Fruit fly (Drosophila melanogaster): ENCODE results near the gene msl-2.

msl-2 gene

DNA sequence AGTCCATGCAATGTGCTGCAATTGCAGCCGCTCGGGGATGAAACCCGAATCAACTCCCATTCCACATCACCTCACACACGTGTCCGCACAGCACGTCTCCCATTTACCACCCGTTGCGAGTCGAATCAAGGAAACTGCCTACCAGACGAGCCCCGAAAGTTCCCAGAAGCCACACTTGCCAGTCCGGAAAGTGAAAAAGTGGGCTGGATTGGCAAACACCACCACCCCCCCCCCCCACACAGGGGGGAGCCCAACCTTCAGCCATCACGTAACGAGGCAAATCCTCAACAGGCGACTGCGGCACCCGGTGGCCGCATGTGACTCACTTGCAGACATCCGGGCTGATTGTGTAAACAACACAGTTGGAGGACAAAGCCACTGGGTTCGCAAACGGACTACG is 38.9 kb upstream of the msl-2 start:
- TF ChIP-seq CG11617 (GFP tag; optimal IDR thresholded peaks at IDR 0.05) (no peak), cnc (optimal IDR thresholded peaks at IDR 0.05) (no peak), CG7045 (GFP tag; optimal IDR thresholded peaks at IDR 0.05) (no peak), CG33017 (tag; optimal IDR thresholded peaks at IDR 0.05) (no peak), Hr96 (GFP tag; optimal IDR thresholded peaks at IDR 0.05) (no peak), CG1620 (GFP tag; optimal IDR thresholded peaks at IDR 0.05) (no peak), Clk (GFP tag; optimal IDR thresholded peaks at IDR 0.05) (peak; percentile 2), Crg-1 (GFP tag; optimal IDR thresholded peaks at IDR 0.05) (no peak)

DNA sequence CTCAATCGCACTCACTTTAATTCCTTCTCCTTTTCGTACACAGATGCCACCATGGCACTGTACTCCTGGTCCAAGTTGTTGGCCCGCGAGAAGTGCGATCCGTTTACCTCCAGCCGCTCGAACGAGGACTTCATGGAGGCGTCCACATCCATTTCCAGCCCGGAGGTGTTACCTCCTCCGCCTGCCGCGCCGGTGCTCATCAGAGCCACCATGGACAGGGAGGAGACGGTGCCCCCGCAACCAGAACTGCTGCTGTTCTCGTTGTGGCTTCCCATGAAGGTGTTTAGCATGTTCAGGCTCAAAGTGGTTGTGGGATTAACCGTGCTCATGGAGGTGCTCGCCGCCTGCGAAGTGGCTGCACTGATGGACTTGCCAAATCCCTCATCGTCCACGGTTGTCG is 29.6 kb upstream of the msl-2 start:
- TF ChIP-seq tj (GFP tag; optimal IDR thresholded peaks at IDR 0.05) (no peak), toe (GFP tag; optimal IDR thresholded peaks at IDR 0.05) (no peak), Crg-1 (GFP tag; optimal IDR thresholded peaks at IDR 0.05) (no peak), bab1 (GFP tag; optimal IDR thresholded peaks at IDR 0.05) (no peak), pad (GFP tag; optimal IDR thresholded peaks at IDR 0.05) (no peak), CG12768 (GFP tag; optimal IDR thresholded peaks at IDR 0.05) (no peak), cic (GFP tag; optimal IDR thresholded peaks at IDR 0.05) (no peak), Clk (GFP tag; optimal IDR thresholded peaks at IDR 0.05) (no peak), Mnt (GFP tag; optimal IDR thresholded peaks at IDR 0.05) (no peak), CG5204 (GFP tag; optimal IDR thresholded peaks at IDR 0.05) (no peak), CG7045 (GFP tag; optimal IDR thresholded peaks at IDR 0.05) (no peak), CG11617 (GFP tag; optimal IDR thresholded peaks at IDR 0.05) (no peak), CG33017 (tag; optimal IDR thresholded peaks at IDR 0.05) (no peak), CG1620 (GFP tag; optimal IDR thresholded peaks at IDR 0.05) (no peak), kay (GFP tag; ENCODE audit: borderline replicate concordance) (no peak), ovo (GFP tag; optimal IDR thresholded peaks at IDR 0.05) (no peak), cnc (optimal IDR thresholded peaks at IDR 0.05) (no peak)

DNA sequence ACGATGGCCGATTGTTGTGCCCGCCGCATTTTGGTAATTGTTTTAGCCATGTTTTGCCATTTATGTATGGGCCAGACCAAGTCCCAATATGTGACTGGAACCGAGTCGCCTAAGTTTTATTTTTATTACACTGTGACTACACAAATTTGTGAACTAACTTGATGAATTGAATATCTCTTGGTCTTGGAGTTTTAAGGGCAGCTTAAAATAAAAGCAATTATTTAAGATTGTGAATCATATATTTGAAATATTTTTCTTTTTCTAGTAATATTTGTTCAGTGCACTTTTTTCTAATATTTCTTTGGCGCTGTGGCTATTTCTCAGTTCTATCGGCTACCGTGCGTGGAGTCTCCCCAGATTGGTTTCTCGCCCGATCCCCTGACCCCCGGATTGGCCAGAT is 27.6 kb upstream of the msl-2 start:
- TF ChIP-seq CG5204 (GFP tag; optimal IDR thresholded peaks at IDR 0.05) (no peak), pad (GFP tag; optimal IDR thresholded peaks at IDR 0.05) (no peak), bab1 (GFP tag; optimal IDR thresholded peaks at IDR 0.05) (no peak), ovo (GFP tag; optimal IDR thresholded peaks at IDR 0.05) (no peak), tj (GFP tag; optimal IDR thresholded peaks at IDR 0.05) (no peak), Mnt (GFP tag; optimal IDR thresholded peaks at IDR 0.05) (no peak), Crg-1 (GFP tag; optimal IDR thresholded peaks at IDR 0.05) (no peak), CG12768 (GFP tag; optimal IDR thresholded peaks at IDR 0.05) (no peak), CG1620 (GFP tag; optimal IDR thresholded peaks at IDR 0.05) (no peak), CG11617 (GFP tag; optimal IDR thresholded peaks at IDR 0.05) (no peak), cnc (optimal IDR thresholded peaks at IDR 0.05) (no peak), kay (GFP tag; ENCODE audit: borderline replicate concordance) (no peak), CG33017 (tag; optimal IDR thresholded peaks at IDR 0.05) (no peak), CG7101 (tag; optimal IDR thresholded peaks at IDR 0.05) (no peak), CG7045 (GFP tag; optimal IDR thresholded peaks at IDR 0.05) (no peak), cic (GFP tag; optimal IDR thresholded peaks at IDR 0.05) (no peak)

DNA sequence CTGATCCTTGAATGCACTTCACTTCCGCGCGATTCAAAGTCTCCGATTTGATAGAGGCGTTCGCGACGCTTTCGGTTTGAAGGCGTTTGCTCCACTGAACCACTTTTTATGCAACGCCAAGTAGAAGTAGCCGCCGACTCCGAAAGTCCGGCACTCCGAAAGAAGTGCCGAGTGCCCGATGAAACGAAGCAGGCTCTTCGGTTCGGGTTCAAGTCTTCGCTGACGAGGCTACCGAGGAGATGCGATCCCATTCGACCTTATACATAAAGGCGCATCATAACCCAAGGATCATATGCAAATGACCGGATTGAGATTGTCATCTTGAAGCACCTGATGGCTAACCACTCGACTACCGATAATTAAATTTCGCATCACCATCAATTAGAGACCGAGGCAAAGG is 25.1 kb upstream of the msl-2 start, which contains the start of gene CG15414:
TSS of gene CG15414 (minus strand) at position 101 of the 400 bp plus-strand sequence.
- no peak for TF ChIP-seq Clk (GFP tag; optimal IDR thresholded peaks at IDR 0.05)
- TF ChIP-seq bab1 (GFP tag; optimal IDR thresholded peaks at IDR 0.05), result no peak
- TF ChIP-seq kay (GFP tag; ENCODE audit: borderline replicate concordance), result no peak
- no peak for TF ChIP-seq CG5204 (GFP tag; optimal IDR thresholded peaks at IDR 0.05)
- TF ChIP-seq pad (GFP tag; optimal IDR thresholded peaks at IDR 0.05), result no peak
- no peak for TF ChIP-seq Crg-1 (GFP tag; optimal IDR thresholded peaks at IDR 0.05)
- TF ChIP-seq ovo (GFP tag; optimal IDR thresholded peaks at IDR 0.05), result no peak
- TF ChIP-seq CG1620 (GFP tag; optimal IDR thresholded peaks at IDR 0.05), result no peak

DNA sequence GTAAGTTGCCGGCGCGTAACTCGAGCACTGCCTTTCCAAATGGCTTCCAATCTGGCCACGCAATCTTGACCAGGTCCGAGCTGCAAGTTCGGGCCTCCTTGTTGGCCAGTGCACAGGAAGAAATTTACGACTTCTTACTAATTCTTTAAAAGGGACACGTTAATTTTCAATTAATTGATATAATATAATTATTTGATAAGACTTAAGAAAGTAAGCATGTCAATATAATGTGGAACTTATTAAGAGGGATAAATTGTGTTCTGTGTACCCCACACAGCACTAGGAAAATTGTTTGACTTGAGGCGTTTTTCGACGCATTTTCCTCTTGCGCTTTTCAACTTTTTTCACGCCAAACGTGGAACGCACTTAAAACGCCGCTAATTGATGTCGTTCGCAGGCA is 19.6 kb upstream of the msl-2 start:
- TF ChIP-seq kay (GFP tag; ENCODE audit: borderline replicate concordance) (no peak), CG11617 (GFP tag; optimal IDR thresholded peaks at IDR 0.05) (no peak)

DNA sequence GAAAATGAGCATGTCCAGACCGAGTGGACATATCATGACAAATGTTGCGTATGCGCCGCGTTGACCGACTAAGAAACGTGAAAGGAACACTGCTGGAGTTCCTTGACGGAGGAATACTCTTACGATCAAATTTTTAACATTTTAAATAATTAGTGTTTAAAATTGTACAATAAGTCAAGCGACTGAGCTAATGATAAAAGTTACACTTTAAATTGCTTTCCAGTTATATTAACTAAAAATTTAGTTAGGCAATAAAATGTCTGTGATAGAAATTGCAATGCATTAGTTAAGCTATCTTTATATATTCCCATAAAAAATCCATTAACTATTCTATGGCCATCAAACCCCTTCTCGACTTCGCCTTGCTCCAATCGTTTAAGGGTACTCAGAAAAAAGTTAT is 18.8 kb upstream of the msl-2 start:
- TF ChIP-seq Clk (GFP tag; optimal IDR thresholded peaks at IDR 0.05) (no peak), CG11617 (GFP tag; optimal IDR thresholded peaks at IDR 0.05) (no peak), cic (GFP tag; optimal IDR thresholded peaks at IDR 0.05) (no peak), CG12768 (GFP tag; optimal IDR thresholded peaks at IDR 0.05) (no peak), toe (GFP tag; optimal IDR thresholded peaks at IDR 0.05) (no peak), CG33017 (tag; optimal IDR thresholded peaks at IDR 0.05) (no peak), ovo (GFP tag; optimal IDR thresholded peaks at IDR 0.05) (no peak), cnc (optimal IDR thresholded peaks at IDR 0.05) (no peak), CG7101 (tag; optimal IDR thresholded peaks at IDR 0.05) (no peak), Mnt (GFP tag; optimal IDR thresholded peaks at IDR 0.05) (no peak), tj (GFP tag; optimal IDR thresholded peaks at IDR 0.05) (no peak), Crg-1 (GFP tag; optimal IDR thresholded peaks at IDR 0.05) (no peak), Hr96 (GFP tag; optimal IDR thresholded peaks at IDR 0.05) (no peak), CG14711 (tag; optimal IDR thresholded peaks at IDR 0.05) (no peak), bab1 (GFP tag; optimal IDR thresholded peaks at IDR 0.05) (no peak), CG1620 (GFP tag; optimal IDR thresholded peaks at IDR 0.05) (no peak), CG7045 (GFP tag; optimal IDR thresholded peaks at IDR 0.05) (no peak), pad (GFP tag; optimal IDR thresholded peaks at IDR 0.05) (no peak), kay (GFP tag; ENCODE audit: borderline replicate concordance) (no peak)

DNA sequence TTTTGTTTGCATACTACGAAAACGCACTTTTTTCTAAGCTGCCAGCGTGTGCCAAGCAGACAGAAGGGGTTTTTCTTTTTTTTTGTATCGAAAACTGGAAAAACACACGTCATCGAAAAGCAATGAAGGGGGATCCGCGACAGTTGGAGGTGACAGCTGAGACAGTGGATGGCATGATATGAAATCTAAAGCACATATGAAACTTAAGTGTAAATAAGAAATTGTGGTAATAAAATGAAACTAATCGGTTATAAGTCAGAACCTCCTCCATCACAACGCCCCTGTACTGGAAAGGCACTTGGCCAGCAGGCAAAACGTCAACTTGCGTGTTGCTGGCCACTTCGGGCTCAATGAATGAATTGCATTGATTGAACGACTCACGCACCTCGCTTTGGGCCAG is 17.8 kb upstream of the msl-2 start:
- TF ChIP-seq pad (GFP tag; optimal IDR thresholded peaks at IDR 0.05) (no peak), bab1 (GFP tag; optimal IDR thresholded peaks at IDR 0.05) (no peak), cic (GFP tag; optimal IDR thresholded peaks at IDR 0.05) (no peak), CG12768 (GFP tag; optimal IDR thresholded peaks at IDR 0.05) (no peak), ovo (GFP tag; optimal IDR thresholded peaks at IDR 0.05) (no peak), cnc (optimal IDR thresholded peaks at IDR 0.05) (no peak), CG11617 (GFP tag; optimal IDR thresholded peaks at IDR 0.05) (no peak), CG7045 (GFP tag; optimal IDR thresholded peaks at IDR 0.05) (no peak), Hr96 (GFP tag; optimal IDR thresholded peaks at IDR 0.05) (no peak), CG5204 (GFP tag; optimal IDR thresholded peaks at IDR 0.05) (no peak), CG1620 (GFP tag; optimal IDR thresholded peaks at IDR 0.05) (no peak), tj (GFP tag; optimal IDR thresholded peaks at IDR 0.05) (no peak), kay (GFP tag; ENCODE audit: borderline replicate concordance) (no peak)

Measured in whole organism, adult.